Fruit fly (Drosophila melanogaster): Measurements from ENCODE around the gene CG16790.

Gene CG16790

DNA sequence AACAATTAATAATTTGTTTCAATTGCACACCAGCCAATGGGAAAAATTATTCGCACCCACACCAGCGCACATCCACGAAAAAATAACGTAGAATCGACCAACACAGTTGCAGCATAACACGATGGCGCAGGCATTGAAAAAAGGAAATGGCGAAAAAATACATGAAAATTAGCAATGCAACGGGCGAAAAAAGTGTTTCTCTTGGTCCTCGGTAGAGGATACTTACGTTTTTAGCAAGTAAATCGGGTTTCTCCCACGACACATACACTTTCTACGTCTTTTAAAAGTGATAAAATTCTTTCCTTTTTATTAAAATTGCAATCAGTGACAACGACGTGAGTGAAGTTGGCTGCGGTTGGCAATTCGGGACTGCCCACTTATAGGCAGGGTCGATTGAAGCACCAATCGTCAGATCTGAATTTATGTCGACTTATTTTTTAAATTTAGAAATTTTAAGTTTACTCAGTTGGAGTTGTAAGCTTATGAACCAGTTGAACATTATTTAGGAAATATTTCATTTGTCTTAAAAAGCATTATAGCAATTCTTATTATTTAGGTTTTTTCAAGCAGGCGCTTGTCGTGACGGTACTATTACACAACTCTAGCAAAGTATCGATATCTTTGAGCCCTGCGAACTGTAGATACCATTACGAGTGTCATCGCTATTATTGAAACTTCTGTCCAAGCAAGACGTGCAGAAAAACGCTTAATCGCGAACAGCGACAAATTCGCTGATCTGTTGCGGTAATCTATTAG is 7.5 kb upstream of the CG16790 start, which contains the start of the genes Kap-alpha3 and Son:
Kap-alpha3 (minus strand) TSS at position 352 of the 756 bp plus-strand sequence.
Son (plus strand) TSS at position 661 of the 756 bp plus-strand sequence.
- peak; percentile 73 for TF ChIP-seq Ets98B (GFP tag; IDR thresholded peaks at IDR 0.05)
- TF ChIP-seq CG15710 (tag; optimal IDR thresholded peaks at IDR 0.05), result peak; percentile 79
- peak; percentile 52 for TF ChIP-seq rn (GFP tag; IDR thresholded peaks at IDR 0.05)
- TF ChIP-seq CG4496 (GFP tag; IDR thresholded peaks at IDR 0.05), result peak; percentile 89
- peak; percentile 75 for TF ChIP-seq Pif1B (GFP tag; optimal IDR thresholded peaks at IDR 0.05)
- peak; percentile 72 for TF ChIP-seq CG8159 (tag; optimal IDR thresholded peaks at IDR 0.05)
- TF ChIP-seq CG17806 (tag; optimal IDR thresholded peaks at IDR 0.05), result peak; percentile 36
- TF ChIP-seq Snoo (tag; optimal IDR thresholded peaks at IDR 0.05), result peak; percentile 91
- peak; percentile 59 for TF ChIP-seq CG9948 (tag; optimal IDR thresholded peaks at IDR 0.05)
- peak; percentile 79 for TF ChIP-seq CG32121 (GFP tag; IDR thresholded peaks at IDR 0.05)
- no peak for TF ChIP-seq CG12605 (GFP tag; IDR thresholded peaks at IDR 0.05)
- no peak for TF ChIP-seq EcR (GFP tag; optimal IDR thresholded peaks at IDR 0.05)
- TF ChIP-seq Pif1A (GFP tag; optimal IDR thresholded peaks at IDR 0.05), result peak; percentile 83
- no peak for TF ChIP-seq CG14655 (GFP tag; optimal IDR thresholded peaks at IDR 0.05)
- peak; percentile 73; the same call in 2 of the 3 replicates for TF ChIP-seq fd96Ca (GFP tag; IDR thresholded peaks at IDR 0.05)
- peak; percentile 77 for TF ChIP-seq CG8301 (tag; optimal IDR thresholded peaks at IDR 0.05)
- no peak for TF ChIP-seq CG10348 (GFP tag; IDR thresholded peaks at IDR 0.05)
- TF ChIP-seq gl (tag; optimal IDR thresholded peaks at IDR 0.05), result peak; percentile 57
- peak; percentile 74 for TF ChIP-seq CG34367 (tag; optimal IDR thresholded peaks at IDR 0.05)
- TF ChIP-seq CG13204 (GFP tag; optimal IDR thresholded peaks at IDR 0.05), result no peak

DNA sequence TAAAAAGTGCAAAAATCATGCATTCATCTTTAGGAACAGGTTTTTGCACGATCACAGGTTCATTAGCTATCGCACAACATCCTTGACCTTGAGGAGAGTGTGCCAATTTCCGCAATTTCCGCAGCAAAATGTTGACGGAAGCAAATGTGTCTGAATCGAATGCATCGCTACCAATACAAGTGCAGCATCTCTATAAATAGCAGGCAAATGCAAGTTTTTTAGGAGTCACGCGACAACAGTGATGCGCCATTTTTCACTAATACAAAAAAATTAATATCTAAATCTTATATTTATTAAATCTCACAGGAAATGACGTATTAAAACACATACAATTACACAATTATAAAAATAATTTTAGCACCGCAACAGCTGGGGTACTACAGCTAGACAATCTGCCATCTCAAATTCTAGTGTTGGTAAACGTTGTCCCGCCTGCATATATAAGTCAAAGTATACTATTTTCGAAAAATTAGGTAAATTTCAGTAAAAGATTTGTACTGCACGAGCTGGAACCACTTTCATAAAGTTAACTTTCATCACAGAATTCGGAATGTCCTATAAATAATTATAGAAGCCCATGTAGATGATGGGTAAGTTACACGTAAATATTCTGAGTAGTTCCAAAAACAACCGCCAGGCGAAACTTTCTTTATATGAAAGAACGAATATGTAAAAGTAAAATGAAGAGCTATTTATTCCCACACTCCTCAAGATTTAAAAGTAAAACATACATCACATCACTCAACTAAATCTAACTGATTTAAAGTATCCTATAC is 4.0 kb upstream of the CG16790 start, which contains the start of gene CG9399:
CG9399 (minus strand) TSS at position 400 of the 776 bp plus-strand sequence.
- peak; percentile 95 for TF ChIP-seq CG34367 (tag; optimal IDR thresholded peaks at IDR 0.05)
- TF ChIP-seq Snoo (tag; optimal IDR thresholded peaks at IDR 0.05), result peak; percentile 96
- TF ChIP-seq CG14655 (GFP tag; optimal IDR thresholded peaks at IDR 0.05), result peak; percentile 98
- TF ChIP-seq CG13204 (GFP tag; optimal IDR thresholded peaks at IDR 0.05), result peak; percentile 82
- TF ChIP-seq gl (tag; optimal IDR thresholded peaks at IDR 0.05), result peak; percentile 90
- TF ChIP-seq Pif1B (GFP tag; optimal IDR thresholded peaks at IDR 0.05), result peak; percentile 96
- TF ChIP-seq EcR (GFP tag; optimal IDR thresholded peaks at IDR 0.05), result peak; percentile 67
- peak; percentile 76 for TF ChIP-seq D1 (tag; optimal IDR thresholded peaks at IDR 0.05)
- TF ChIP-seq CG15710 (tag; optimal IDR thresholded peaks at IDR 0.05), result peak; percentile 97
- peak; percentile 96 for TF ChIP-seq Pif1A (GFP tag; optimal IDR thresholded peaks at IDR 0.05)
- peak; percentile 99 for TF ChIP-seq Ets98B (GFP tag; IDR thresholded peaks at IDR 0.05)
- peak; percentile 98 for TF ChIP-seq CG32121 (GFP tag; IDR thresholded peaks at IDR 0.05)
- peak; percentile 97 for TF ChIP-seq CG12605 (GFP tag; IDR thresholded peaks at IDR 0.05)
- TF ChIP-seq CG8159 (tag; optimal IDR thresholded peaks at IDR 0.05), result peak; percentile 95
- TF ChIP-seq rn (GFP tag; IDR thresholded peaks at IDR 0.05), result peak; percentile 97
- TF ChIP-seq CG9948 (tag; optimal IDR thresholded peaks at IDR 0.05), result peak; percentile 96
- peak; percentile 98 for TF ChIP-seq fd96Ca (GFP tag; IDR thresholded peaks at IDR 0.05)
- TF ChIP-seq CG17806 (tag; optimal IDR thresholded peaks at IDR 0.05), result peak; percentile 97
- peak; percentile 92 for TF ChIP-seq CG10348 (GFP tag; IDR thresholded peaks at IDR 0.05)
- peak; percentile 99 for TF ChIP-seq CG8301 (tag; optimal IDR thresholded peaks at IDR 0.05)
- peak; percentile 99 for TF ChIP-seq CG4496 (GFP tag; IDR thresholded peaks at IDR 0.05)

DNA sequence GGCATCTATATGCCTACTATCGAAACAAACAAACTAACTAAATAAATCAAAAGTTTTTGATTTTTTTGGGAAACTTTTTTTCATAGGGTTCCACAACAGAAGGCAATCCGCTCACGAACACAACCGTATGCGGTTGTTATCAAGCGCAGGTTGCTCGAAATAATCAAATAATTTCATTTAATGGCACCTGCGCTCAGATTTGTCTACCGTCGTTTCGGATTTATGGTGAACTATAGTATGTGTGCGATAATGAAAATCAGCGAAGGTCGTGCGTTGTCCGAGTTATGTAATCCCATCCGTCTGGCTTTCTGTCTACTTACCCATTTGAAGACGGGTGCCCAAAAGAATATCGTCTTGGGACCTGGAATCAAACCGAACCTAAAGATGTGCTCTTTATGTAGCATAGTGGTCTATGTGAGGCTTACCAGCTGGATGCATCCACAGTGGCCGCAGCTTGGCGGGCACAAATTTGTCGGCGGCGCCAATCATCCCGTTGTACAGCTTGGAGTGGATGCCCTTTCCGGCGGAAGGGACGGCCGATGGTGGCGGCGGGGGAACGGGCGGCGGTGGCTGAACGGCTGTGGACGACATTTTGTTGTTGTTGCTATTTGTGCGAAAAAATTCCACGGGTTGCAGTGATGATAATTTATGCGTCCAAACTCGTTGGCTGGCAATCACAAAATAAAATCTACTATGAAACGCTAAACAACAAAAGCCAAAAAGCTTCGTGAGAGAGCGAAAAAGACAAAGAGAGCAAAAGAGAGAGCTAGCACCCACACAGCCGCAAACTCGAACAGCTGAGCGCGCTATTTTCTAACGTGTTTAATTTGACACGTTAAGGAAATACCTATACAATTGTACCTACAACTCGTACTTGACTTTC is 3.2 kb upstream of the CG16790 start:
- no peak for TF ChIP-seq CG10348 (GFP tag; IDR thresholded peaks at IDR 0.05)

DNA sequence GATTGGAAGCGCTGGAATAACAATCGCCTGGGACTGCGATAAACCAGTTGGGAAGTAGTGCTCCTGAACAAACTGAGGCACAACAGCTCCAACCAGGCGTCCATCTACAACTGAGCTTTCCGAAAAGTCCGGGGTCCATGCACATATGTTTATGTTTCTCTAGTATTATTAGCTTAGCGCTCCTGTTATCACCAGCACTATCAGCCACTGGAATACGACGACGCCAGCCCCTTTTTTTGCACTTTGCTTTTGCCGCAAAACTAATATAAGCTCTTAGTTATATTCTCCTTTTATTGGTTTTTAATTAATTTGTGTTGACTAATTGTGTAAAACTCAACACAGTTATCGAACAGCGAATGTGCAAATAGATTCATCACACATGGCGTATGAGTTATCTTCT is 1.5 kb upstream of the CG16790 start, which contains the start of gene CG9396:
CG9396 (minus strand) TSS at position 101 of the 400 bp plus-strand sequence.
- TF ChIP-seq CG10348 (GFP tag; IDR thresholded peaks at IDR 0.05), result no peak
- no peak for TF ChIP-seq D1 (tag; optimal IDR thresholded peaks at IDR 0.05)
- TF ChIP-seq CG14655 (GFP tag; optimal IDR thresholded peaks at IDR 0.05), result no peak
- no peak for TF ChIP-seq Pif1B (GFP tag; optimal IDR thresholded peaks at IDR 0.05)
- no peak for TF ChIP-seq rn (GFP tag; IDR thresholded peaks at IDR 0.05)
- TF ChIP-seq CG4496 (GFP tag; IDR thresholded peaks at IDR 0.05), result no peak
- TF ChIP-seq CG34367 (tag; optimal IDR thresholded peaks at IDR 0.05), result no peak
- no peak for TF ChIP-seq fd96Ca (GFP tag; IDR thresholded peaks at IDR 0.05)
- TF ChIP-seq Snoo (tag; optimal IDR thresholded peaks at IDR 0.05), result no peak
- TF ChIP-seq Ets98B (GFP tag; IDR thresholded peaks at IDR 0.05), result no peak
- TF ChIP-seq EcR (GFP tag; optimal IDR thresholded peaks at IDR 0.05), result no peak

DNA sequence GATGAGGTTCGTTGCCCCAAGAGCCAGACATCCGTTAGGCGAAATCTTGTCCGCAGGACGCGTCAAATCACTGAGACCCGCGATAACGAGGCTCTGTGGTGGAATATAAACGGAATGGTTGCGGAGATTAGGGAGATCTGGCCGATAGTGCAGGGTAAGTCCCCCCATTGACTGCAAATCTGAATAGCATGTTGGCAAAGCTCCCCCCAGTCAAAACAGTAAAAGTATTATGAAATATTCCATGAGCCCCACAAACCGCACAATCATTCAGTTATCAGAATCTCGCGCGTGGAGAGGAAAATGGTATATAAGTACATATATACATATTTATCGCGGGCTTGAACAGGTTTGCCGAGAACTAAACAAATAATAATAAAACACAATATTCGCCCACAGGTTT is 643 bp upstream of the CG16790 start:
- peak; percentile 30 for TF ChIP-seq EcR (GFP tag; optimal IDR thresholded peaks at IDR 0.05)
- no peak for TF ChIP-seq CG14655 (GFP tag; optimal IDR thresholded peaks at IDR 0.05)

All from whole organism, pupa.